Worm (Caenorhabditis elegans) whole organism, early embryonic: ENCODE data around the gene paf-2.

Experiments used
- B0310.2 ChIP-seq: sonication (generic microtip); optimal IDR thresholded peaks from 2 replicates; lab custom pipeline; 2016; ENCODE audit warnings: mild to moderate bottlenecking, missing genetic modification characterization, missing compliant biosample characterization
- F13C5.2 ChIP-seq: sonication (generic microtip); optimal IDR thresholded peaks from 2 replicates; lab custom pipeline; 2017; ENCODE audit warnings: mild to moderate bottlenecking, missing genetic modification characterization, inconsistent platforms, missing compliant biosample characterization
- aly-1 ChIP-seq: sonication (generic microtip); optimal IDR thresholded peaks from 2 replicates; lab custom pipeline; 2016; ENCODE audit warnings: missing genetic modification characterization, missing compliant biosample characterization
- ama-1 ChIP-seq: fragments of 150-350 bp; optimal IDR thresholded peaks from 2 replicates; lab custom pipeline; 2014
- ceh-13 ChIP-seq: fragments of 200-800 bp; sonication (Bioruptor generic); optimal IDR thresholded peaks from 2 replicates; lab custom pipeline; 2018; ENCODE audit warnings: mild to moderate bottlenecking, missing genetic modification characterization, missing compliant biosample characterization
- ceh-36 ChIP-seq: sonication (generic microtip); optimal IDR thresholded peaks from 2 replicates; lab custom pipeline; 2016; ENCODE audit warnings: missing genetic modification characterization, inconsistent platforms, missing compliant biosample characterization
- ets-7 ChIP-seq: sonication (generic microtip); optimal IDR thresholded peaks from 2 replicates; lab custom pipeline; 2016; ENCODE audit warnings: missing genotype, missing genetic modification characterization, missing compliant biosample characterization
- flt-1 ChIP-seq: fragments of 200-800 bp; sonication (Bioruptor generic); IDR thresholded peaks from 2 replicates; pipeline ENCODE4 v1.3.6; 2022; ENCODE audit warnings: missing genetic modification characterization, missing compliant biosample characterization
- hmbx-1 ChIP-seq: sonication (generic microtip); optimal IDR thresholded peaks from 2 replicates; lab custom pipeline; 2016; ENCODE audit warnings: mild to moderate bottlenecking, missing genetic modification characterization, missing compliant biosample characterization
- hmg-4 ChIP-seq: fragments of 200-800 bp; sonication (Bioruptor generic); optimal IDR thresholded peaks from 2 replicates; lab custom pipeline; 2018; ENCODE audit warnings: mild to moderate bottlenecking, missing genetic modification characterization, missing compliant biosample characterization
- hnd-1 ChIP-seq: sonication (generic microtip); optimal IDR thresholded peaks from 2 replicates; lab custom pipeline; 2016; ENCODE audit warnings: missing genetic modification characterization, missing compliant biosample characterization
- pes-1 ChIP-seq: fragments of 200-800 bp; sonication (Bioruptor generic); IDR thresholded peaks from 2 replicates; pipeline ENCODE4 v1.3.6; 2022; ENCODE audit warnings: missing genetic modification reagents, missing genetic modification characterization, missing compliant biosample characterization
- scrt-1 ChIP-seq: fragments of 200-800 bp; sonication (Bioruptor generic); IDR thresholded peaks from 2 replicates; pipeline ENCODE4 v1.3.6; 2022; ENCODE audit warnings: missing genetic modification characterization, missing compliant biosample characterization
- sea-1 ChIP-seq: fragments of 200-800 bp; sonication (Bioruptor generic); conservative IDR thresholded peaks from 2 replicates; pipeline ENCODE4 v1.3.6; 2022; ENCODE audit warnings: missing genetic modification characterization, missing compliant biosample characterization
- tbx-11 ChIP-seq: fragments of 200-800 bp; sonication (Bioruptor generic); IDR thresholded peaks from 2 replicates; pipeline ENCODE4 v1.3.6; 2022; ENCODE audit warnings: missing genetic modification characterization, missing compliant biosample characterization
- tbx-37 ChIP-seq: fragments of 200-800 bp; sonication (Bioruptor generic); conservative IDR thresholded peaks from 2 replicates; pipeline ENCODE4 v1.3.6; 2022; ENCODE audit warnings: missing genetic modification reagents, missing genetic modification characterization, missing compliant biosample characterization
- tra-4 ChIP-seq: sonication (generic microtip); optimal IDR thresholded peaks from 2 replicates; lab custom pipeline; 2017; ENCODE audit warnings: missing genetic modification characterization, missing compliant biosample characterization

paf-2 gene

DNA sequence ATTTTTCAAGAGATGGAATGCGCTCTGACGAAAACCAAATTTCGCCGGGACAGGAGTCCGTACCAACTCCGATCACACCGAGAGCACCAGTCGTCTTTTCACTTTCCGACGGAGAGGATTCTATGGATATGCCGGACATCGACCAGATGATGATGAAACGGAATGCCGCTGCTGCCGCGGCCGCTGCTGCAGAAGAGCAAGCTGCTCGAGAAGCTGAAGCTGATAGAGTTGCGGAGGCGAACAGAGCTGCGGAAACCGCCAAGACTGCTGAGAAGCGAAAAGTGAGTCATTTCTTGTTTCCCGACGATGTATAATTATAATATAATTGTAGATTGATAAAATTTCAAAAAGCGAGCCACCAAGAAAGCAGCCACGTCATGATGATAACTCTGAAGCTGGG lies 42.2 kb downstream of the paf-2 start:
- TF ChIP-seq tbx-37 (GFP tag; lab: Robert Waterston, UW), result no peak
- TF ChIP-seq pes-1, result no peak
- TF ChIP-seq scrt-1 (GFP tag; lab: Robert Waterston, UW), result no peak
- no peak for TF ChIP-seq hmbx-1 (tag; lab: Kevin White, UChicago)
- TF ChIP-seq ets-7 (tag; lab: Kevin White, UChicago), result no peak
- TF ChIP-seq sea-1, result no peak
- no peak for TF ChIP-seq tra-4
- no peak for TF ChIP-seq B0310.2 (tag; lab: Kevin White, UChicago)
- no peak for TF ChIP-seq tbx-11 (GFP tag; lab: Robert Waterston, UW)
- no peak for TF ChIP-seq aly-1 (tag; lab: Kevin White, UChicago)
- TF ChIP-seq F13C5.2, result no peak

DNA sequence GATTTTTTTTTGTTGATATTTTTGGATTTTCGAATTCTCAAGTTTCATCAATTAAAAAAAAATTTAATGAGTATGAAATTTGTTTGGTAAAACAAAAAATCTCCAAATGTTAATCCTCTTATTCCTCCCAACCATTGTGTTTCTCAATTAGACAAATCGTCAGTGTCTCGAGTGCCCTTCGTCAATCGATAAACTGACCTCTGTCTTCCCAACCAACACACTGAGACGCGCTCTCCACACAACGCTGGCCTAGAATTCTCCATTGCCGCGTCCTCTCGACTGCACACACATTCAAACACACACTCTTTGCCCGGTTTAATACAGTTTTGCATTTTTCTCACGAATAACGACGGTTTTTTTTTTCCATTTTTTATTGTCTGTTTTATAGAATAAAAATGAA lies 42.8 kb downstream of the paf-2 start, which contains the start of gene taf-11.1:
TSS of gene taf-11.1 (plus strand) at position 389 of the 400 bp plus-strand sequence.
- TF ChIP-seq flt-1 (GFP tag; lab: Robert Waterston, UW), result no peak
- no peak for TF ChIP-seq scrt-1 (GFP tag; lab: Robert Waterston, UW)
- TF ChIP-seq tbx-37 (GFP tag; lab: Robert Waterston, UW), result no peak
- no peak for TF ChIP-seq tra-4
- TF ChIP-seq tbx-11 (GFP tag; lab: Robert Waterston, UW), result no peak
- TF ChIP-seq hmg-4 (GFP tag; lab: Kevin White, UChicago), result no peak
- TF ChIP-seq aly-1 (tag; lab: Kevin White, UChicago), result no peak
- TF ChIP-seq hmbx-1 (tag; lab: Kevin White, UChicago), result no peak
- no peak for TF ChIP-seq sea-1
- TF ChIP-seq hnd-1 (tag; lab: Kevin White, UChicago), result no peak
- no peak for TF ChIP-seq ceh-36 (tag; lab: Kevin White, UChicago)
- no peak for TF ChIP-seq ceh-13 (GFP tag; lab: Kevin White, UChicago)
- no peak for TF ChIP-seq ama-1 (lab: Kevin White, UChicago)
- no peak for TF ChIP-seq pes-1
- TF ChIP-seq B0310.2 (tag; lab: Kevin White, UChicago), result no peak
- TF ChIP-seq ets-7 (tag; lab: Kevin White, UChicago), result no peak
- TF ChIP-seq F13C5.2, result no peak

- no peak for TF ChIP-seq hmg-4 (GFP tag; lab: Kevin White, UChicago)
- TF ChIP-seq hmbx-1 (tag; lab: Kevin White, UChicago), result no peak
- no peak for TF ChIP-seq tra-4
- no peak for TF ChIP-seq ceh-13 (GFP tag; lab: Kevin White, UChicago)
- no peak for TF ChIP-seq scrt-1 (GFP tag; lab: Robert Waterston, UW)
- no peak for TF ChIP-seq ets-7 (tag; lab: Kevin White, UChicago)
- no peak for TF ChIP-seq ceh-36 (tag; lab: Kevin White, UChicago)
- no peak for TF ChIP-seq B0310.2 (tag; lab: Kevin White, UChicago)
- TF ChIP-seq ama-1 (lab: Kevin White, UChicago), result no peak
- TF ChIP-seq pes-1, result no peak
- TF ChIP-seq aly-1 (tag; lab: Kevin White, UChicago), result no peak
- no peak for TF ChIP-seq tbx-11 (GFP tag; lab: Robert Waterston, UW)
- TF ChIP-seq flt-1 (GFP tag; lab: Robert Waterston, UW), result no peak
- no peak for TF ChIP-seq tbx-37 (GFP tag; lab: Robert Waterston, UW)
These were observed 45.5 kb downstream of the paf-2 start, which contains the start of gene srv-5 for ce11 chrX:4252047-4252446. TSS of gene srv-5 (plus strand) at chrX:4252347.

DNA sequence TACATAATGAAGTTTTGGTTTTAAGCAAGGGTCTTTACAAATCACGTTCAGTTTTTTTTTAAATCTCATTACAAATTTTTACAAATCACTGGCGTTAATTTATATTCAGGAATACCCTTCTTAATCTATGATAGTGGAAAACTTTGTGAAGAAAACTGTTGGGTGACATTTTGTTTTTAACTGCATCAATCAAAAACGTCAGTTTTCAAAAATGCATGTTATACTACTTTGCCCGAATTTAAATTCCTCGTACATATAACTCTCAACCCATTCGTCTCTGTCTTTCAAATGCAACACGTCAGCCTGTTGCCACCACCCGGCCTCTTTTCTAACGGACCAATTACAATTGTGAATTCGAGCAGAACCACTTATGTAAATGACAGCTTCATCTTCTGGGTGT lies 48.6 kb downstream of the paf-2 start, which contains the start of gene hlh-13:
TSS of gene hlh-13 (plus strand) at position 301 of the 400 bp plus-strand sequence.
- TF ChIP-seq hmg-4 (GFP tag; lab: Kevin White, UChicago), result no peak
- TF ChIP-seq aly-1 (tag; lab: Kevin White, UChicago), result no peak
- no peak for TF ChIP-seq B0310.2 (tag; lab: Kevin White, UChicago)
- no peak for TF ChIP-seq hmbx-1 (tag; lab: Kevin White, UChicago)
- no peak for TF ChIP-seq tra-4
- TF ChIP-seq F13C5.2, result no peak
- no peak for TF ChIP-seq tbx-37 (GFP tag; lab: Robert Waterston, UW)

ce11 chrX:4248417-4248816 lies 49.1 kb downstream of the paf-2 start:
- TF ChIP-seq tbx-11 (GFP tag; lab: Robert Waterston, UW), result no peak
- TF ChIP-seq F13C5.2, result no peak
- TF ChIP-seq tra-4, result no peak
- TF ChIP-seq aly-1 (tag; lab: Kevin White, UChicago), result no peak
- no peak for TF ChIP-seq hmg-4 (GFP tag; lab: Kevin White, UChicago)
- no peak for TF ChIP-seq B0310.2 (tag; lab: Kevin White, UChicago)
- TF ChIP-seq hnd-1 (tag; lab: Kevin White, UChicago), result no peak
- TF ChIP-seq ama-1 (lab: Kevin White, UChicago), result no peak
- no peak for TF ChIP-seq tbx-37 (GFP tag; lab: Robert Waterston, UW)
- TF ChIP-seq hmbx-1 (tag; lab: Kevin White, UChicago), result no peak
- TF ChIP-seq sea-1, result no peak
- TF ChIP-seq ceh-36 (tag; lab: Kevin White, UChicago), result no peak
- TF ChIP-seq scrt-1 (GFP tag; lab: Robert Waterston, UW), result no peak
- TF ChIP-seq flt-1 (GFP tag; lab: Robert Waterston, UW), result no peak
- no peak for TF ChIP-seq ets-7 (tag; lab: Kevin White, UChicago)
- no peak for TF ChIP-seq ceh-13 (GFP tag; lab: Kevin White, UChicago)

DNA sequence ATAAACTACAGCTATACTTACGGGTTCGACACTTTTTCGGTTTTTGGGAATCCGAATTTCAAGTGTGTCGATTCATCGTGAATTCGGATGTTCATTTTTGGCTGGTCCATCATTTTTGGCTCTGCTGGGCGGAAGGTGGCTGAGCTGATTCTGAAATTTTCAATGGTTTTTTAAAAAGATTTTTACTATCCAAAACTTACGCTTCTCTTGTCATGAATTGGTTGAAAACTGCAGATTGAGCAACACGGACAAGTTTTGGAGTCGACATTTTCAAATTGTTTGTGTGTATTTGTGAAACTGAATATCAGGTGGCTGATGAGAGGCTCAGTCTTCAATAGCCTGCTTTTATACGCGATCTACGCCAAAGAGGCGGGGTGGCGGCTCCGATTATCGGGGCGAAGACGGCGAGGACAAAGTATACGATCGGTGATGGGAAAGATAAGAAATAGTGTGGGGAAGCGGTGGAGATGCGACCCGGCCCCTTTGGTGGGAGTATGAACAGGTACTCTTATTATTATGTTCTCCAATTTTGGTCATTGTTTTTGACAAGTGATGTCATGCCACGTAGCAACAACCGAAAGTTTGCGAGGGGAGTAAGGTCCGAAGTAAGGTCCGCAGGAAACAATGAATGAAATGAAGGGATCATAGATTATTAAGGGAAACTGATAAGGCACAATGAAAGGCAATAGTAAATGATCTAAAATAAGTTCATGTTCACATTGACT lies 50.5 kb downstream of the paf-2 start, which contains the start of gene F48D6.4:
TSS of gene F48D6.4 (minus strand) at position 346 of the 725 bp plus-strand sequence.
- TF ChIP-seq tra-4, result no peak
- TF ChIP-seq hnd-1 (tag; lab: Kevin White, UChicago), result no peak
- TF ChIP-seq scrt-1 (GFP tag; lab: Robert Waterston, UW), result no peak
- TF ChIP-seq hmbx-1 (tag; lab: Kevin White, UChicago), result no peak
- no peak for TF ChIP-seq F13C5.2
- no peak for TF ChIP-seq flt-1 (GFP tag; lab: Robert Waterston, UW)
- TF ChIP-seq aly-1 (tag; lab: Kevin White, UChicago), result no peak
- no peak for TF ChIP-seq ets-7 (tag; lab: Kevin White, UChicago)
- no peak for TF ChIP-seq sea-1
- no peak for TF ChIP-seq pes-1
- TF ChIP-seq ceh-36 (tag; lab: Kevin White, UChicago), result no peak
- TF ChIP-seq ama-1 (lab: Kevin White, UChicago), result no peak
- no peak for TF ChIP-seq ceh-13 (GFP tag; lab: Kevin White, UChicago)
- TF ChIP-seq B0310.2 (tag; lab: Kevin White, UChicago), result no peak
- TF ChIP-seq tbx-11 (GFP tag; lab: Robert Waterston, UW), result no peak
- no peak for TF ChIP-seq tbx-37 (GFP tag; lab: Robert Waterston, UW)
- TF ChIP-seq hmg-4 (GFP tag; lab: Kevin White, UChicago), result no peak
